Fruit fly (Drosophila melanogaster): Measurements from ENCODE around the gene Tango14.

Gene Tango14

DNA sequence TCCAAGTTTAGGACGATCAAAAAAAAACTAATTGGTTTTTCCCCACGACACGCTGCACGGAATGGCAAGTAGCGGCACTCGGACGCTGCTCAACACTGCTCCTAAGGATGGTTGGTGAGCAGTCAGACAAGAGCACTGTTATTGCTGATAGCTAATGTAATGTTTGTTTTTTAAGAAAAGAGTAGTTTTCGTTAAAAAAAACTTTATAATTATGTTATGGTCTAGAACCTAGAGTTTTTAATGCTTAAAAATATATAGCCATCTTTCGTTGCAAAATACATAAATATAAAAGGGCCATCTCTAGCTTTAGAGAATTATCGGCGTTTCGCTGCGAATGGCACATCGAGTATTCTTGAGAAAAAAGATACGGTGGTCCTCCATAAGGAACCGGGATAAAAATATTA lies 14.2 kb downstream of the Tango14 start, which contains the start of the genes Charon and CG4887 (continued):
- TF ChIP-seq Oaz (GFP tag; IDR thresholded peaks at IDR 0.05) = peak; percentile 57; the same call in 1 of the 2 replicates
- TF ChIP-seq chif (GFP tag; optimal IDR thresholded peaks at IDR 0.05) = peak; percentile 75 to 84
- peak; percentile 57; the same call in 2 of the 3 replicates for TF ChIP-seq HLH4C (GFP tag; IDR thresholded peaks at IDR 0.05; ENCODE audit: partially characterized antibody)
- TF ChIP-seq fu2 (GFP tag; optimal IDR thresholded peaks at IDR 0.05) = peak; percentile 87
- TF ChIP-seq CG10267 (tag; optimal IDR thresholded peaks at IDR 0.05) = peak; percentile 97
- TF ChIP-seq CG8765 (GFP tag; IDR thresholded peaks at IDR 0.05) = peak; percentile 48; the same call in 1 of the 2 replicates
- peak; percentile 88 for TF ChIP-seq Max (GFP tag; optimal IDR thresholded peaks at IDR 0.05)
- TF ChIP-seq disco-r (GFP tag; optimal IDR thresholded peaks at IDR 0.05) = peak; percentile 48
- TF ChIP-seq CG11723 (GFP tag; optimal IDR thresholded peaks at IDR 0.05) = no peak
- TF ChIP-seq CG16779 (GFP tag; IDR thresholded peaks at IDR 0.05) = no peak
- peak; percentile 62; the same call in 1 of the 2 replicates for TF ChIP-seq danr (GFP tag; IDR thresholded peaks at IDR 0.05)
- TF ChIP-seq hbn (GFP tag; IDR thresholded peaks at IDR 0.05; ENCODE audit: partially characterized antibody) = peak; percentile 58; the same call in 1 of the 2 replicates
- TF ChIP-seq CG2678 (tag; optimal IDR thresholded peaks at IDR 0.05) = no peak
- TF ChIP-seq cato (GFP tag; optimal IDR thresholded peaks at IDR 0.05; ENCODE audit: borderline replicate concordance) = peak; percentile 79
- peak; percentile 82 for TF ChIP-seq CG33557 (GFP tag; optimal IDR thresholded peaks at IDR 0.05)
- TF ChIP-seq CG11695 (GFP tag; IDR thresholded peaks at IDR 0.05) = peak; percentile 41; the same call in 1 of the 3 replicates
- TF ChIP-seq chn (GFP tag; optimal IDR thresholded peaks at IDR 0.05) = peak; percentile 85
- no peak for TF ChIP-seq CG14965 (GFP tag; optimal IDR thresholded peaks at IDR 0.05; ENCODE audit: borderline replicate concordance)
- no peak for TF ChIP-seq aop (GFP tag; IDR thresholded peaks at IDR 0.05)
- TF ChIP-seq sens (GFP tag) = peak; percentile 97
- peak; percentile 35; the same call in 1 of the 3 replicates for TF ChIP-seq B-H1 (GFP tag; IDR thresholded peaks at IDR 0.05)
- peak; percentile 86 for TF ChIP-seq vvl (GFP tag; IDR thresholded peaks at IDR 0.05)
- TF ChIP-seq CG16863 (GFP tag; optimal IDR thresholded peaks at IDR 0.05) = peak; percentile 84
- TF ChIP-seq CG14014 (GFP tag; IDR thresholded peaks at IDR 0.05) = peak; percentile 71
- peak; percentile 88 for TF ChIP-seq CG7786 (GFP tag; optimal IDR thresholded peaks at IDR 0.05)
- TF ChIP-seq odd (GFP tag; optimal IDR thresholded peaks at IDR 0.05) = no peak
- peak; percentile 25; the same call in 1 of the 2 replicates for TF ChIP-seq ato (GFP tag; IDR thresholded peaks at IDR 0.05; ENCODE audit: partially characterized antibody)
- no peak for TF ChIP-seq Sox102F (GFP tag; optimal IDR thresholded peaks at IDR 0.05)
- no peak for TF ChIP-seq dmrt99B (tag; optimal IDR thresholded peaks at IDR 0.05)
- peak; percentile 92 for TF ChIP-seq CG30403 (GFP tag; optimal IDR thresholded peaks at IDR 0.05)
- TF ChIP-seq pzg (GFP tag; optimal IDR thresholded peaks at IDR 0.05) = peak; percentile 51
- TF ChIP-seq Doc3 (GFP tag; IDR thresholded peaks at IDR 0.05; ENCODE audit: partially characterized antibody) = peak; percentile 65; the same call in 2 of the 3 replicates
- TF ChIP-seq CG7839 (tag; optimal IDR thresholded peaks at IDR 0.05) = no peak
- peak; percentile 79 for TF ChIP-seq tx (GFP tag; optimal IDR thresholded peaks at IDR 0.05)
- no peak for TF ChIP-seq bigmax (GFP tag; optimal IDR thresholded peaks at IDR 0.05)
- TF ChIP-seq Optix (GFP tag; IDR thresholded peaks at IDR 0.05) = peak; percentile 32; the same call in 1 of the 3 replicates
- TF ChIP-seq CG18599 (GFP tag; optimal IDR thresholded peaks at IDR 0.05) = peak; percentile 87
- TF ChIP-seq zfh1 (GFP tag; IDR thresholded peaks at IDR 0.05) = peak; percentile 77
- TF ChIP-seq br (optimal IDR thresholded peaks at IDR 0.05) = no peak
- TF ChIP-seq CG4730 (GFP tag; IDR thresholded peaks at IDR 0.05) = peak; percentile 64
- peak in 1 of 2 experiments; percentile 58 for TF ChIP-seq insv (GFP tag; optimal IDR thresholded peaks at IDR 0.05)
- TF ChIP-seq CG4360 (GFP tag; IDR thresholded peaks at IDR 0.05) = no peak
- peak; percentile 57; the same call in 2 of the 3 replicates for TF ChIP-seq CG7357 (GFP tag; IDR thresholded peaks at IDR 0.05)
- peak; percentile 91 for TF ChIP-seq Dip3 (GFP tag; optimal IDR thresholded peaks at IDR 0.05)
- TF ChIP-seq ash1 (GFP tag; optimal IDR thresholded peaks at IDR 0.05) = no peak
- peak; percentile 23 for TF ChIP-seq psq (GFP tag; optimal IDR thresholded peaks at IDR 0.05)
- no peak for TF ChIP-seq CG6813 (GFP tag; optimal IDR thresholded peaks at IDR 0.05)
- TF ChIP-seq Antp (GFP tag; optimal IDR thresholded peaks at IDR 0.05) = peak; percentile 81
- TF ChIP-seq pnt (GFP tag; optimal IDR thresholded peaks at IDR 0.05) = peak; percentile 80
- TF ChIP-seq Med (GFP tag) = peak; percentile 96
- peak; percentile 86 for TF ChIP-seq CG12155 (GFP tag; optimal IDR thresholded peaks at IDR 0.05)
